Fruit fly (Drosophila melanogaster) whole organism, adult: ENCODE results near the gene CG42489.

Experiments
- CG11617 ChIP-seq: fragments of 200-800 bp; sonication (Bioruptor generic); optimal IDR thresholded peaks from 2 replicates; lab custom pipeline; 2017; ENCODE audit warnings: mild to moderate bottlenecking, missing biosample characterization, missing genetic modification reagents, missing genetic modification characterization
- CG12768 ChIP-seq: fragments of 200-800 bp; sonication (Bioruptor generic); optimal IDR thresholded peaks from 2 replicates; lab custom pipeline; 2017; ENCODE audit warnings: missing biosample characterization, missing genetic modification characterization, mild to moderate bottlenecking, moderate library complexity, missing genetic modification reagents
- CG14711 ChIP-seq: fragments of 200-800 bp; sonication (Bioruptor generic); optimal IDR thresholded peaks from 2 replicates; lab custom pipeline; 2018; ENCODE audit warnings: missing biosample characterization, mild to moderate bottlenecking, missing genetic modification characterization, moderate library complexity
- CG1620 ChIP-seq: fragments of 200-800 bp; sonication (Bioruptor generic); optimal IDR thresholded peaks from 2 replicates; lab custom pipeline; 2016; ENCODE audit warnings: missing biosample characterization, missing genetic modification characterization
- CG33017 ChIP-seq: fragments of 200-800 bp; sonication (Bioruptor generic); optimal IDR thresholded peaks from 2 replicates; lab custom pipeline; 2018; ENCODE audit warnings: missing biosample characterization, mild to moderate bottlenecking, missing genetic modification characterization, moderate library complexity
- CG7101 ChIP-seq: fragments of 200-800 bp; sonication (Bioruptor generic); optimal IDR thresholded peaks from 2 replicates; lab custom pipeline; 2018; ENCODE audit warnings: missing biosample characterization, mild to moderate bottlenecking, missing genetic modification characterization, moderate library complexity
- Clk ChIP-seq: fragments of 200-800 bp; sonication (Bioruptor generic); optimal IDR thresholded peaks from 2 replicates; lab custom pipeline; 2017; ENCODE audit warnings: missing biosample characterization, missing genetic modification characterization
- Crg-1 ChIP-seq: fragments of 200-800 bp; sonication (Bioruptor generic); optimal IDR thresholded peaks from 2 replicates; lab custom pipeline; 2016; ENCODE audit warnings: missing biosample characterization, missing genetic modification characterization
- Hr96 ChIP-seq: fragments of 200-800 bp; sonication (Bioruptor generic); optimal IDR thresholded peaks from 2 replicates; lab custom pipeline; 2016; ENCODE audit warnings: missing biosample characterization, missing genetic modification characterization
- bab1 ChIP-seq: fragments of 200-800 bp; sonication (Bioruptor generic); optimal IDR thresholded peaks from 3 replicates; lab custom pipeline; 2019; ENCODE audit warnings: missing biosample characterization, mild to moderate bottlenecking, missing genetic modification characterization, moderate library complexity
- cic ChIP-seq: fragments of 200-800 bp; sonication (Bioruptor generic); optimal IDR thresholded peaks from 2 replicates; lab custom pipeline; 2017; ENCODE audit warnings: missing biosample characterization, mild to moderate bottlenecking, missing genetic modification characterization, moderate library complexity
- cnc ChIP-seq, 2 experiments: fragments of >200 bp; optimal IDR thresholded peaks; 2 replicates each; lab custom pipeline; 2017
- kay ChIP-seq: fragments of 200-800 bp; sonication (Bioruptor generic); peaks from one replicate; lab custom pipeline; 2016; ENCODE audit warnings: missing biosample characterization, missing genetic modification characterization, borderline replicate concordance
- ovo ChIP-seq: fragments of 200-800 bp; sonication (Bioruptor generic); optimal IDR thresholded peaks from 2 replicates; lab custom pipeline; 2016; ENCODE audit warnings: missing biosample characterization, missing genetic modification characterization
- pad ChIP-seq: fragments of 200-800 bp; sonication (Bioruptor generic); optimal IDR thresholded peaks from 3 replicates; lab custom pipeline; 2017; ENCODE audit warnings: missing biosample characterization, missing genetic modification characterization, mild to moderate bottlenecking, moderate library complexity, missing genetic modification reagents
- tj ChIP-seq: fragments of 200-800 bp; sonication (Bioruptor generic); optimal IDR thresholded peaks from 3 replicates; lab custom pipeline; 2017; ENCODE audit warnings: missing biosample characterization, mild to moderate bottlenecking, missing genetic modification characterization, moderate library complexity
- toe ChIP-seq: fragments of 200-800 bp; sonication (Bioruptor generic); optimal IDR thresholded peaks from 2 replicates; lab custom pipeline; 2016; ENCODE audit warnings: missing biosample characterization, missing genetic modification characterization

The CG42489 gene

dm6 chr3R:8616149-8616548 lies 38.4 kb downstream of the CG42489 start:
- TF ChIP-seq toe (GFP tag; lab: Kevin White, UChicago) = no peak
- TF ChIP-seq CG7101 (tag; lab: Kevin White, UChicago) = no peak
- no peak for TF ChIP-seq CG33017 (tag; lab: Kevin White, UChicago)
- TF ChIP-seq pad (GFP tag; lab: Kevin White, UChicago) = no peak
- no peak for TF ChIP-seq cic (GFP tag; lab: Kevin White, UChicago)
- TF ChIP-seq CG12768 (GFP tag; lab: Kevin White, UChicago) = no peak
- no peak for TF ChIP-seq tj (GFP tag; lab: Kevin White, UChicago)
- no peak for TF ChIP-seq CG14711 (tag; lab: Kevin White, UChicago)
- TF ChIP-seq ovo (GFP tag; lab: Kevin White, UChicago) = no peak
- TF ChIP-seq Clk = no peak
- TF ChIP-seq CG11617 = no peak
- TF ChIP-seq Crg-1 (GFP tag; lab: Kevin White, UChicago) = no peak
- no peak for TF ChIP-seq CG1620 (GFP tag; lab: Kevin White, UChicago)
- no peak for TF ChIP-seq Hr96
- no peak for TF ChIP-seq kay (GFP tag; lab: Kevin White, UChicago)
- TF ChIP-seq cnc (optimal IDR thresholded peaks at IDR 0.05; lab: Kevin White, UChicago) = no peak
- TF ChIP-seq bab1 (GFP tag; lab: Kevin White, UChicago) = no peak
